Worm (Caenorhabditis elegans) whole organism, young adult: ENCODE data around the gene cyn-13.

Experiments
- B0035.1 ChIP-seq: sonication (generic microtip); optimal IDR thresholded peaks from 2 replicates; lab custom pipeline; 2016; ENCODE audit warnings: missing genetic modification characterization, mild to moderate bottlenecking, missing compliant biosample characterization, missing genotype, missing genetic modification reagents
- F22D6.2 ChIP-seq: sonication (generic microtip); optimal IDR thresholded peaks from 2 replicates; lab custom pipeline; 2016; ENCODE audit warnings: mild to moderate bottlenecking, missing genetic modification characterization, missing compliant biosample characterization
- F33H1.4 ChIP-seq: fragments of 200-800 bp; sonication (Bioruptor generic); IDR thresholded peaks from 2 replicates; pipeline ENCODE4 v1.3.6; 2022; ENCODE audit warnings: missing genetic modification reagents, missing genetic modification characterization, missing compliant biosample characterization
- F39B2.1 ChIP-seq: fragments of 200-800 bp; sonication (Bioruptor generic); IDR thresholded peaks from 2 replicates; pipeline ENCODE4 v1.3.6; 2022; ENCODE audit warnings: missing genetic modification reagents, missing genetic modification characterization, missing compliant biosample characterization
- F49E8.2 ChIP-seq: sonication (generic microtip); optimal IDR thresholded peaks from 3 replicates; lab custom pipeline; 2017; ENCODE audit warnings: missing genetic modification characterization, mild to moderate bottlenecking, missing compliant biosample characterization, antibody characterized with exemption, moderate library complexity; ENCODE audit not compliant: insufficient read depth
- F55B11.4 ChIP-seq: sonication (generic microtip); optimal IDR thresholded peaks from 2 replicates; lab custom pipeline; 2016; ENCODE audit warnings: missing compliant biosample characterization, missing genetic modification characterization, borderline replicate concordance; ENCODE audit not compliant: insufficient read depth
- F57A8.1 ChIP-seq: fragments of 200-800 bp; sonication (Bioruptor generic); optimal IDR thresholded peaks from 2 replicates; lab custom pipeline; 2018; ENCODE audit warnings: mild to moderate bottlenecking, missing genetic modification characterization, moderate library complexity, missing compliant biosample characterization
- T26A5.8 ChIP-seq: sonication (generic microtip); optimal IDR thresholded peaks from 2 replicates; lab custom pipeline; 2016; ENCODE audit warnings: missing genetic modification characterization, missing compliant biosample characterization
- Y53F4B.3 ChIP-seq: fragments of 200-800 bp; sonication (Bioruptor generic); IDR thresholded peaks from 2 replicates; pipeline ENCODE4 v1.3.6; 2022; ENCODE audit warnings: missing genetic modification reagents, missing genetic modification characterization, missing compliant biosample characterization
- Y53G8AR.9 ChIP-seq: fragments of 200-800 bp; sonication (Bioruptor generic); conservative IDR thresholded peaks from 2 replicates; pipeline ENCODE4 v1.3.6; 2022; ENCODE audit warnings: missing genetic modification reagents, missing genetic modification characterization, missing compliant biosample characterization
- Y79H2A.3 ChIP-seq: fragments of 200-800 bp; sonication (Bioruptor generic); conservative IDR thresholded peaks from 2 replicates; pipeline ENCODE4 v1.3.6; 2022; ENCODE audit warnings: missing genetic modification reagents, missing genetic modification characterization, missing compliant biosample characterization
- ZK185.1 ChIP-seq: sonication (generic microtip); optimal IDR thresholded peaks from 2 replicates; lab custom pipeline; 2016; ENCODE audit warnings: mild to moderate bottlenecking, missing genetic modification characterization, missing compliant biosample characterization; ENCODE audit not compliant: poor library complexity, severe bottlenecking
- akir-1 ChIP-seq: fragments of 200-800 bp; sonication (Bioruptor generic); optimal IDR thresholded peaks from 2 replicates; lab custom pipeline; 2018; ENCODE audit warnings: mild to moderate bottlenecking, missing genetic modification characterization, moderate library complexity, missing compliant biosample characterization
- ccch-3 ChIP-seq: fragments of 200-800 bp; sonication (Bioruptor generic); optimal IDR thresholded peaks from 2 replicates; lab custom pipeline; 2018; ENCODE audit warnings: mild to moderate bottlenecking, missing genetic modification characterization, missing compliant biosample characterization
- cebp-1 ChIP-seq, 2 experiments: fragments of 200-800 bp in 1 of 2; sonication (Bioruptor generic) in 1 of 2; sonication (generic microtip) in 1 of 2; IDR thresholded peaks in 1 of 2; optimal IDR thresholded peaks in 1 of 2; 2 replicates each; pipeline versions ENCODE4 v1.3.6 to Lab custom; 2017 to 2022; ENCODE audit warnings: missing compliant biosample characterization in 2 of 2, missing genetic modification characterization in 2 of 2, mild to moderate bottlenecking in 1 of 2, missing genetic modification reagents in 1 of 2, moderate library complexity in 1 of 2
- cebp-2 ChIP-seq: fragments of 200-800 bp; sonication (Bioruptor generic); IDR thresholded peaks from 2 replicates; pipeline ENCODE4 v1.3.6; 2022; ENCODE audit warnings: missing genetic modification characterization, missing compliant biosample characterization
- ceh-58 ChIP-seq: fragments of 200-800 bp; sonication (Bioruptor generic); IDR thresholded peaks from 2 replicates; pipeline ENCODE4 v1.3.6; 2022; ENCODE audit warnings: missing genetic modification characterization, missing compliant biosample characterization
- die-1 ChIP-seq: sonication (generic microtip); optimal IDR thresholded peaks from 2 replicates; lab custom pipeline; 2016; ENCODE audit warnings: missing genotype, mild to moderate bottlenecking, missing genetic modification characterization, missing compliant biosample characterization
- dox-1 ChIP-seq: fragments of 200-800 bp; sonication (Bioruptor generic); IDR thresholded peaks from 2 replicates; pipeline ENCODE4 v1.3.6; 2022; ENCODE audit warnings: missing genetic modification reagents, missing genetic modification characterization, missing compliant biosample characterization
- egrh-3 ChIP-seq: fragments of 200-800 bp; sonication (Bioruptor generic); IDR thresholded peaks from 2 replicates; pipeline ENCODE4 v1.3.6; 2022; ENCODE audit warnings: missing genetic modification reagents, missing genetic modification characterization, missing compliant biosample characterization
- hlh-12 ChIP-seq: sonication (generic microtip); optimal IDR thresholded peaks from 2 replicates; lab custom pipeline; 2016; ENCODE audit warnings: missing genetic modification characterization, missing compliant biosample characterization
- hrde-1 ChIP-seq: sonication (generic microtip); optimal IDR thresholded peaks from 2 replicates; lab custom pipeline; 2016; ENCODE audit warnings: missing genetic modification characterization, mild to moderate bottlenecking, missing compliant biosample characterization, moderate library complexity, missing genotype, missing genetic modification reagents, borderline replicate concordance
- lag-1 ChIP-seq: fragments of 200-800 bp; sonication (Bioruptor generic); IDR thresholded peaks from 2 replicates; pipeline ENCODE4 v1.3.6; 2022; ENCODE audit warnings: missing genetic modification reagents, missing genetic modification characterization, missing compliant biosample characterization
- madf-8 ChIP-seq: fragments of 200-800 bp; sonication (Bioruptor generic); conservative IDR thresholded peaks from 2 replicates; pipeline ENCODE4 v1.3.6; 2022; ENCODE audit warnings: missing genetic modification reagents, missing genetic modification characterization, missing compliant biosample characterization
- mxl-1 ChIP-seq: sonication (generic microtip); optimal IDR thresholded peaks from 2 replicates; lab custom pipeline; 2016; ENCODE audit warnings: missing genetic modification characterization, missing compliant biosample characterization
- nfyb-1 ChIP-seq: fragments of 200-800 bp; sonication (Bioruptor generic); IDR thresholded peaks from 2 replicates; pipeline ENCODE4 v1.3.6; 2022; ENCODE audit warnings: missing genetic modification reagents, missing genetic modification characterization, missing compliant biosample characterization
- nhr-120 ChIP-seq: fragments of 200-800 bp; sonication (Bioruptor generic); IDR thresholded peaks from 2 replicates; pipeline ENCODE4 v1.3.6; 2022; ENCODE audit warnings: missing genetic modification characterization, missing compliant biosample characterization
- repo-1 ChIP-seq: sonication (generic microtip); optimal IDR thresholded peaks from 2 replicates; lab custom pipeline; 2017; ENCODE audit warnings: mild to moderate bottlenecking, missing genetic modification characterization, missing compliant biosample characterization
- sea-2 ChIP-seq: fragments of 200-800 bp; sonication (Bioruptor generic); IDR thresholded peaks from 2 replicates; pipeline ENCODE4 v1.3.6; 2022; ENCODE audit warnings: missing genetic modification characterization, missing compliant biosample characterization
- snpc-4 ChIP-seq, 5 experiments: fragments of 150-350 bp in 1 of 5; sonication (generic microtip) in 4 of 5; optimal IDR thresholded peaks; 2 replicates each; lab custom pipeline; 2014 to 2018; ENCODE audit warnings: missing genetic modification characterization in 5 of 5, missing biosample characterization in 3 of 5, antibody characterized with exemption in 2 of 5, mild to moderate bottlenecking in 2 of 5, missing compliant biosample characterization in 2 of 5, missing genotype in 2 of 5, moderate library complexity in 2 of 5, missing genetic modification reagents in 1 of 5
- somi-1 ChIP-seq: fragments of 200-800 bp; sonication (Bioruptor generic); optimal IDR thresholded peaks from 2 replicates; lab custom pipeline; 2018; ENCODE audit warnings: mild to moderate bottlenecking, missing genetic modification characterization, missing compliant biosample characterization
- tlf-1 ChIP-seq: fragments of 200-800 bp; sonication (Bioruptor generic); optimal IDR thresholded peaks from 2 replicates; lab custom pipeline; 2018; ENCODE audit warnings: mild to moderate bottlenecking, missing genetic modification characterization, missing compliant biosample characterization
- zfh-2 ChIP-seq: fragments of 200-800 bp; sonication (Bioruptor generic); conservative IDR thresholded peaks from 2 replicates; pipeline ENCODE4 v1.3.6; 2022; ENCODE audit warnings: missing genetic modification reagents, missing genetic modification characterization, missing compliant biosample characterization
- zim-3 ChIP-seq: sonication (generic microtip); optimal IDR thresholded peaks from 2 replicates; lab custom pipeline; 2017; ENCODE audit warnings: mild to moderate bottlenecking, missing genetic modification characterization, moderate library complexity, missing compliant biosample characterization
- ztf-26 ChIP-seq: sonication (generic microtip); optimal IDR thresholded peaks from 2 replicates; lab custom pipeline; 2017; ENCODE audit warnings: missing genetic modification characterization, missing compliant biosample characterization

cyn-13 gene

ce11 chrIV:17105578-17105977 lies 10.9 kb downstream of the cyn-13 start:
- TF ChIP-seq ZK185.1 (no peak), F39B2.1 (GFP tag; lab: Robert Waterston, UW) (no peak), repo-1 (peak; percentile 39), F55B11.4 (tag; lab: Kevin White, UChicago) (no peak), egrh-3 (GFP tag; lab: Robert Waterston, UW) (peak; percentile 70; the same call in 1 of the 2 replicates), zfh-2 (GFP tag; lab: Robert Waterston, UW) (peak; percentile 81), cebp-2 (0 out of 2 replicates have a peak, but pooled peaks have one; percentile 22), nhr-120 (GFP tag; lab: Robert Waterston, UW) (no peak), B0035.1 (tag; lab: Kevin White, UChicago) (no peak)

ce11 chrIV:17104157-17104872 lies 12.1 kb downstream of the cyn-13 start:
- TF ChIP-seq egrh-3 (GFP tag; lab: Robert Waterston, UW) (peak; percentile 35; the same call in 1 of the 2 replicates), hrde-1 (no peak), Y53G8AR.9 (GFP tag; lab: Robert Waterston, UW) (no peak), zfh-2 (GFP tag; lab: Robert Waterston, UW) (peak; percentile 76), snpc-4 (GFP tag; optimal IDR thresholded peaks at IDR 0.05; lab: Kevin White, UChicago) (no peak), snpc-4 (tag; optimal IDR thresholded peaks at IDR 0.05; lab: Kevin White, UChicago) (peak in 1 of 4 experiments; percentile 21), nfyb-1 (GFP tag; lab: Robert Waterston, UW) (peak; percentile 68)

ce11 chrIV:17103615-17104014 lies 12.8 kb downstream of the cyn-13 start, which contains the start of gene Y116A8C.30:
TSS of gene Y116A8C.30 (minus strand) at chrIV:17103715.
- TF ChIP-seq snpc-4 (GFP tag; optimal IDR thresholded peaks at IDR 0.05; lab: Kevin White, UChicago), result no peak
- TF ChIP-seq snpc-4 (tag; optimal IDR thresholded peaks at IDR 0.05; lab: Kevin White, UChicago), result peak in 1 of 4 experiments; percentile 45
- TF ChIP-seq ztf-26 (tag; lab: Kevin White, UChicago), result no peak
- no peak for TF ChIP-seq ccch-3 (GFP tag; lab: Kevin White, UChicago)
- TF ChIP-seq akir-1, result no peak
- TF ChIP-seq sea-2, result no peak
- no peak for TF ChIP-seq F57A8.1 (GFP tag; lab: Kevin White, UChicago)
- TF ChIP-seq F33H1.4, result no peak
- TF ChIP-seq Y79H2A.3, result no peak

ce11 chrIV:17103116-17103515 lies 13.3 kb downstream of the cyn-13 start:
- TF ChIP-seq ceh-58, result no peak
- no peak for TF ChIP-seq somi-1
- TF ChIP-seq T26A5.8 (tag; lab: Kevin White, UChicago), result no peak
- no peak for TF ChIP-seq lag-1 (GFP tag; lab: Robert Waterston, UW)
- no peak for TF ChIP-seq tlf-1 (GFP tag; lab: Kevin White, UChicago)
- no peak for TF ChIP-seq sea-2
- TF ChIP-seq mxl-1 (tag; lab: Kevin White, UChicago), result no peak
- TF ChIP-seq cebp-1 (GFP tag; IDR thresholded peaks at IDR 0.05; lab: Robert Waterston, UW), result no peak
- TF ChIP-seq cebp-1 (tag; optimal IDR thresholded peaks at IDR 0.05; lab: Kevin White, UChicago), result no peak
- TF ChIP-seq madf-8 (GFP tag; lab: Robert Waterston, UW), result no peak
- no peak for TF ChIP-seq Y53F4B.3 (GFP tag; lab: Robert Waterston, UW)
- no peak for TF ChIP-seq akir-1
- no peak for TF ChIP-seq F49E8.2 (tag; lab: Kevin White, UChicago)
- no peak for TF ChIP-seq die-1 (tag; lab: Kevin White, UChicago)
- TF ChIP-seq dox-1, result no peak
- TF ChIP-seq zim-3 (tag; lab: Kevin White, UChicago), result no peak
- TF ChIP-seq F22D6.2 (tag; lab: Kevin White, UChicago), result no peak
- TF ChIP-seq hlh-12 (tag; lab: Kevin White, UChicago), result no peak
- TF ChIP-seq, all 124 proteins: peak for 0
